Worm (Caenorhabditis elegans): ENCODE results near the gene cutl-23.

DNA sequence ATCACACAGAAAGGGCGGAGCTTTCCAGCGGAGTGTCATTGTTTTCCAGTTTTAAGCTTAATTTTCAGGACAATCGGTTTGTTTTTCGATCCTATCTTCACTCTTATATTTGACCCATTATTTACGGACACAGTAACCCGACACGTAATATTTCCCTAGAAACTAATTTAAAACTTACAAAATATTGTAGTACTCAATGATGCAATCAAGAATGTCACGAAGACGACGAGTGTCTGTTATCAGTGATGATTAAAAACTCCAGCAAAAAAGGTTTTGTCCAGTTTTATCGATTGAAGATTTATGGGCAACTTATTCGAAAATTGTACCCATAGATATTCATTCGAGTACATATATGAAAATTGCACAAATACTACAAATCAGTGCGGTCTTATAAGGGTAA is 37.1 kb upstream of the cutl-23 start, which contains the start of gene B0244.17:
- TF ChIP-seq ztf-29 (GFP tag; IDR thresholded peaks at IDR 0.05) (no peak), tab-1 (GFP tag; IDR thresholded peaks at IDR 0.05) (no peak), cog-1 (tag; optimal IDR thresholded peaks at IDR 0.05) (no peak), flt-1 (GFP tag; IDR thresholded peaks at IDR 0.05) (no peak), ztf-23 (GFP tag; IDR thresholded peaks at IDR 0.05) (no peak), med-1 (GFP tag; optimal IDR thresholded peaks at IDR 0.05; ENCODE audit: insufficient read depth) (no peak)

All from whole organism, midembryonic.